Worm (Caenorhabditis elegans) whole organism, L4 larva: Measurements from ENCODE around the gene F46G10.1.
A peak's percentile ranks its signal among the peaks of the same experiment; 100 is the strongest.

Experiments
- F26F4.8 ChIP-seq: fragments of 200-800 bp; sonication (Bioruptor generic); conservative IDR thresholded peaks from 2 replicates; pipeline ENCODE4 v1.3.6; 2022; ENCODE audit warnings: missing genetic modification characterization, missing compliant biosample characterization
- F37D6.2 ChIP-seq: sonication (generic microtip); optimal IDR thresholded peaks from 2 replicates; lab custom pipeline; 2016; ENCODE audit warnings: mild to moderate bottlenecking, missing genetic modification characterization, missing compliant biosample characterization
- T20F7.1 ChIP-seq: fragments of 200-800 bp; sonication (Bioruptor generic); optimal IDR thresholded peaks from 2 replicates; lab custom pipeline; 2018; ENCODE audit warnings: mild to moderate bottlenecking, missing genetic modification characterization, missing compliant biosample characterization
- T26A8.4 ChIP-seq: fragments of 200-800 bp; sonication (Bioruptor generic); IDR thresholded peaks from 2 replicates; pipeline ENCODE4 v1.3.6; 2022; ENCODE audit warnings: missing genetic modification characterization, missing compliant biosample characterization
- Y75B8A.6 ChIP-seq: fragments of 200-800 bp; sonication (Bioruptor generic); IDR thresholded peaks from 2 replicates; pipeline ENCODE4 v1.3.6; 2022; ENCODE audit warnings: missing genetic modification reagents, missing genetic modification characterization, missing compliant biosample characterization
- aha-1 ChIP-seq: fragments of 150-350 bp; peaks from one replicate; lab custom pipeline; 2014; ENCODE audit warnings: missing biosample characterization, missing genetic modification characterization
- ama-1 ChIP-seq: fragments of 150-350 bp; optimal IDR thresholded peaks from 2 replicates; lab custom pipeline; 2014; ENCODE audit warnings: inconsistent platforms, mixed read lengths
- attf-4 ChIP-seq: sonication (generic microtip); optimal IDR thresholded peaks from 3 replicates; lab custom pipeline; 2017; ENCODE audit warnings: missing biosample characterization, missing genetic modification characterization
- ceh-20 ChIP-seq: fragments of 200-800 bp; sonication (Bioruptor generic); IDR thresholded peaks from 2 replicates; pipeline ENCODE4 v1.3.6; 2022; ENCODE audit warnings: missing genetic modification reagents, missing genetic modification characterization, missing compliant biosample characterization
- ceh-62 ChIP-seq: sonication (generic microtip); optimal IDR thresholded peaks from 2 replicates; lab custom pipeline; 2017; ENCODE audit warnings: missing biosample characterization, missing genetic modification characterization
- ces-1 ChIP-seq: fragments of 150-350 bp; sonication (generic microtip); optimal IDR thresholded peaks from 4 replicates; lab custom pipeline; 2014; ENCODE audit warnings: missing biosample characterization, missing genetic modification reagents, missing genetic modification characterization
- cey-2 ChIP-seq: sonication (generic microtip); optimal IDR thresholded peaks from 3 replicates; lab custom pipeline; 2017; ENCODE audit warnings: missing genetic modification characterization, mild to moderate bottlenecking, missing compliant biosample characterization, antibody characterized with exemption, borderline replicate concordance; ENCODE audit not compliant: insufficient read depth
- daf-16 ChIP-seq, 3 experiments: sonication (generic microtip); optimal IDR thresholded peaks; 2 replicates each; lab custom pipeline; 2016 to 2017; ENCODE audit warnings: missing genetic modification characterization in 3 of 3, missing genetic modification reagents in 3 of 3, mild to moderate bottlenecking in 2 of 3, missing compliant biosample characterization in 2 of 3, missing biosample characterization in 1 of 3, moderate library complexity in 1 of 3
- daf-19 ChIP-seq: fragments of 200-800 bp; sonication (Bioruptor generic); conservative IDR thresholded peaks from 2 replicates; pipeline ENCODE4 v1.3.6; 2022; ENCODE audit warnings: missing genetic modification characterization, missing compliant biosample characterization
- dmd-6 ChIP-seq: fragments of 200-800 bp; sonication (Bioruptor generic); IDR thresholded peaks from 2 replicates; pipeline ENCODE4 v1.3.6; 2022; ENCODE audit warnings: missing genetic modification reagents, missing genetic modification characterization, missing compliant biosample characterization
- dmd-8 ChIP-seq: fragments of 200-800 bp; sonication (Bioruptor generic); IDR thresholded peaks from 2 replicates; pipeline ENCODE4 v1.3.6; 2022; ENCODE audit warnings: missing genetic modification characterization, missing compliant biosample characterization
- dpl-1 ChIP-seq: fragments of 150-350 bp; optimal IDR thresholded peaks from 2 replicates; lab custom pipeline; 2014; ENCODE audit warnings: missing biosample characterization, missing genetic modification reagents, missing genetic modification characterization
- dve-1 ChIP-seq: sonication (generic microtip); optimal IDR thresholded peaks from 2 replicates; lab custom pipeline; 2017; ENCODE audit warnings: antibody characterized with exemption, mild to moderate bottlenecking, missing genetic modification characterization, missing compliant biosample characterization; ENCODE audit not compliant: insufficient read depth
- egl-27 ChIP-seq: sonication (generic microtip); optimal IDR thresholded peaks from 3 replicates; lab custom pipeline; 2017; ENCODE audit warnings: missing biosample characterization, missing genetic modification reagents, missing genetic modification characterization
- fkh-10 ChIP-seq: fragments of 150-350 bp; optimal IDR thresholded peaks from 2 replicates; lab custom pipeline; 2014; ENCODE audit warnings: missing biosample characterization, missing genetic modification reagents, missing genetic modification characterization
- gei-8 ChIP-seq: fragments of 200-800 bp; sonication (Bioruptor generic); optimal IDR thresholded peaks from 2 replicates; lab custom pipeline; 2018; ENCODE audit warnings: mild to moderate bottlenecking, missing genetic modification characterization, missing compliant biosample characterization
- hif-1 ChIP-seq, 2 experiments: sonication (generic microtip); optimal IDR thresholded peaks; 2 replicates each; lab custom pipeline; 2016 to 2017; ENCODE audit warnings: missing compliant biosample characterization in 2 of 2, missing genetic modification characterization in 2 of 2, missing genetic modification reagents in 2 of 2, missing genotype in 2 of 2, mild to moderate bottlenecking in 1 of 2
- hlh-30 ChIP-seq: sonication (generic microtip); optimal IDR thresholded peaks from 2 replicates; lab custom pipeline; 2017; ENCODE audit warnings: antibody characterized with exemption, mild to moderate bottlenecking, missing genetic modification characterization, missing compliant biosample characterization; ENCODE audit not compliant: insufficient read depth
- hmg-1.1 ChIP-seq: fragments of 200-800 bp; sonication (Bioruptor generic); IDR thresholded peaks from 2 replicates; pipeline ENCODE4 v1.3.6; 2022; ENCODE audit warnings: missing genetic modification reagents, missing genetic modification characterization, missing compliant biosample characterization
- lim-7 ChIP-seq: fragments of 200-800 bp; sonication (Bioruptor generic); IDR thresholded peaks from 2 replicates; pipeline ENCODE4 v1.3.6; 2022; ENCODE audit warnings: missing genetic modification characterization, missing compliant biosample characterization
- lin-1 ChIP-seq: fragments of 200-800 bp; sonication (Bioruptor generic); IDR thresholded peaks from 2 replicates; pipeline ENCODE4 v1.3.6; 2022; ENCODE audit warnings: missing genetic modification reagents, missing genetic modification characterization, missing compliant biosample characterization
- lin-15B ChIP-seq: fragments of 150-350 bp; sonication (generic microtip); optimal IDR thresholded peaks from 3 replicates; lab custom pipeline; 2014; ENCODE audit warnings: missing biosample characterization, missing genetic modification characterization
- lin-39 ChIP-seq: fragments of 150-350 bp; optimal IDR thresholded peaks from 2 replicates; lab custom pipeline; 2014; ENCODE audit warnings: missing biosample characterization, missing genetic modification reagents, missing genetic modification characterization
- mdl-1 ChIP-seq, 2 experiments: fragments of 150-350 bp in 1 of 2; sonication (generic microtip) in 1 of 2; optimal IDR thresholded peaks; 2 replicates each; lab custom pipeline; 2014 to 2017; ENCODE audit warnings: missing biosample characterization in 2 of 2, missing genetic modification characterization in 2 of 2
- mdt-29 ChIP-seq: fragments of 200-800 bp; sonication (Bioruptor generic); IDR thresholded peaks from 2 replicates; pipeline ENCODE4 v1.3.6; 2022; ENCODE audit warnings: missing genetic modification reagents, missing genetic modification characterization, missing compliant biosample characterization
- nhr-10 ChIP-seq: fragments of 150-350 bp; optimal IDR thresholded peaks from 2 replicates; lab custom pipeline; 2014; ENCODE audit warnings: missing biosample characterization, missing genetic modification characterization
- nhr-102 ChIP-seq: sonication (generic microtip); optimal IDR thresholded peaks from 2 replicates; lab custom pipeline; 2016; ENCODE audit warnings: mild to moderate bottlenecking, missing genetic modification characterization, moderate library complexity, missing compliant biosample characterization
- nhr-111 ChIP-seq: fragments of 200-800 bp; sonication (Bioruptor generic); optimal IDR thresholded peaks from 2 replicates; lab custom pipeline; 2018; ENCODE audit warnings: mild to moderate bottlenecking, missing genetic modification characterization, missing compliant biosample characterization
- nhr-25 ChIP-seq: sonication (generic microtip); optimal IDR thresholded peaks from 2 replicates; lab custom pipeline; 2017; ENCODE audit warnings: missing genetic modification characterization, mild to moderate bottlenecking, missing compliant biosample characterization, antibody characterized with exemption, moderate library complexity, borderline replicate concordance; ENCODE audit not compliant: insufficient read depth
- nhr-28 ChIP-seq: fragments of 150-350 bp; optimal IDR thresholded peaks from 2 replicates; lab custom pipeline; 2014; ENCODE audit warnings: missing biosample characterization, missing genetic modification characterization
- nhr-48 ChIP-seq: sonication (generic microtip); optimal IDR thresholded peaks from 2 replicates; lab custom pipeline; 2016; ENCODE audit warnings: mild to moderate bottlenecking, missing genetic modification characterization, missing compliant biosample characterization
- nhr-76 ChIP-seq: fragments of 150-350 bp; optimal IDR thresholded peaks from 2 replicates; lab custom pipeline; 2014; ENCODE audit warnings: missing biosample characterization, missing genetic modification characterization
- nhr-77 ChIP-seq: fragments of 150-350 bp; optimal IDR thresholded peaks from 2 replicates; lab custom pipeline; 2014; ENCODE audit warnings: missing biosample characterization, missing genetic modification characterization
- pha-4 ChIP-seq, 2 experiments: fragments of 150-350 bp in 1 of 2; fragments of 200-800 bp in 1 of 2; sonication (Bioruptor generic) in 1 of 2; IDR thresholded peaks in 1 of 2; optimal IDR thresholded peaks in 1 of 2; 2 replicates each; pipeline versions ENCODE4 v1.3.6 to Lab custom; 2014 to 2022; ENCODE audit warnings: missing genetic modification characterization in 2 of 2, missing genetic modification reagents in 2 of 2, missing biosample characterization in 1 of 2, missing compliant biosample characterization in 1 of 2
- set-16 ChIP-seq: fragments of 200-800 bp; sonication (Bioruptor generic); IDR thresholded peaks from 2 replicates; pipeline ENCODE4 v1.3.6; 2022; ENCODE audit warnings: missing genetic modification reagents, missing genetic modification characterization, missing compliant biosample characterization
- skn-1 ChIP-seq: fragments of 150-350 bp; optimal IDR thresholded peaks from 2 replicates; lab custom pipeline; 2014; ENCODE audit warnings: missing biosample characterization, missing genetic modification characterization
- unc-39 ChIP-seq: sonication (generic microtip); optimal IDR thresholded peaks from 2 replicates; lab custom pipeline; 2017; ENCODE audit warnings: missing biosample characterization, missing genetic modification characterization
- unc-62 ChIP-seq, 3 experiments: fragments of 150-350 bp in 1 of 3; sonication (generic microtip); optimal IDR thresholded peaks in 2 of 3; peaks in 1 of 3; 1 replicate in 1 of 3; 2 replicates in 2 of 3; lab custom pipeline; 2014 to 2017; ENCODE audit warnings: missing biosample characterization in 3 of 3, missing genetic modification characterization in 3 of 3, missing genetic modification reagents in 3 of 3, missing genotype in 1 of 3
- zag-1 ChIP-seq: fragments of 150-350 bp; optimal IDR thresholded peaks from 2 replicates; lab custom pipeline; 2014; ENCODE audit warnings: missing biosample characterization, missing genetic modification characterization
- zfp-2 ChIP-seq: sonication (generic microtip); optimal IDR thresholded peaks from 2 replicates; lab custom pipeline; 2016; ENCODE audit warnings: mild to moderate bottlenecking, missing genetic modification characterization, missing compliant biosample characterization
- zfp-3 ChIP-seq: fragments of 200-800 bp; sonication (Bioruptor generic); conservative IDR thresholded peaks from 2 replicates; pipeline ENCODE4 v1.3.6; 2022; ENCODE audit warnings: missing genetic modification reagents, missing genetic modification characterization, missing compliant biosample characterization

The F46G10.1 gene

DNA sequence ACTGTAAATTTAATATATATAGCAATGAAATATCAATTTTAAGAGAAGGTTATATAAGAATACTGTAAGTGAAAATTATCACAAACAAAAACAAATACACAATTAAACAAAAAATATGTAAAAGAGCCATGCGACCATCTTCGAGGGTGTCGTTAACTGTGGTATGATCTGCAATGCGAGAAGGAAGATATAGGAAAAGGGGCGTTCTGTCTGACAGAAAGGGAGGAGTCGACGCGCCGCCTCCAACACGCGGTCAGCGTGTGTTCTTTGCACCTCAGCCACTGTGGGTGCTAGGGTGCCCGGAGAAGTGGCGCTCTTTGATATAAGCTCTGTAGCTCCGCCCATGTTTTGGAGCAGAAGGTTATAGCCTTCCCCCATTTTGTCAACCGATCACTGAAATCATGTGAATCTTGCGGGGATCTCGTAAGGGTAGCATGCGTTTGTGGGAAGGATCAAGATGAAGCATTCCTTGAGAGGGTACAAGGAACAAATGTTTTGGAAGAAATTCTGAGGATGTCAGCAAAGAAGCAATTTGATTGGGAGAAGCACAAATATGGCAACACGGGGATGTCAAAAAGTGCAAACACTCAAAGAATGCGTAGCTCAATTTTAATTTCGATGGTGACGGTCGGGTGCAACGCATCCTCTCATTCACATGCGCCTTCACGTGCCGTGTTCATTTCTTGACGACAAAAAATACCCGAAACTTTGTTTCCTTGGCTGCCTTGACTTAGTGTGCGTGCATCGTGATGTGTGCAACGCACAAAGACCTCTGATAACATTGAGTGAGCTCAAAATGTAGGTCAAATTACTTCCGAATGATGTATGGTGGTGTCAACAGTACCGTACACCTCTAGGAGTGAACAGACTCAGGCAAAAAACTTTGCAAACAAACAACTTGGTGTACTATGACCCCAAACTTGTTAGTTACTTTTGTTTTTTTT is 39.5 kb upstream of the F46G10.1 start, which contains the start of gene mxl-3 (continued):
- 0 out of 2 replicates have a peak, but pooled peaks have one; percentile 29 for TF ChIP-seq ceh-20 (GFP tag; lab: Robert Waterston, UW)
- peak; percentile 84 for TF ChIP-seq nhr-48 (tag; lab: Kevin White, UChicago)
- no peak for TF ChIP-seq pha-4 (GFP tag; IDR thresholded peaks at IDR 0.05; lab: Robert Waterston, UW)
- no peak for TF ChIP-seq pha-4 (tag; optimal IDR thresholded peaks at IDR 0.05; lab: Kevin White, UChicago)
- no peak for TF ChIP-seq gei-8 (GFP tag; lab: Kevin White, UChicago)
- peak in 1 of 2 experiments; percentile 27 for TF ChIP-seq daf-16 (GFP tag; optimal IDR thresholded peaks at IDR 0.05; lab: Kevin White, UChicago)
- TF ChIP-seq daf-16 (tag; optimal IDR thresholded peaks at IDR 0.05; lab: Kevin White, UChicago) = peak; percentile 88
- TF ChIP-seq T26A8.4 (GFP tag; lab: Robert Waterston, UW) = no peak; the same call in 1 of the 2 replicates
- no peak for TF ChIP-seq zag-1 (tag; lab: Kevin White, UChicago)
- no peak for TF ChIP-seq nhr-76 (tag; lab: Kevin White, UChicago)
- TF ChIP-seq T20F7.1 = no peak
- TF ChIP-seq nhr-102 (tag; lab: Kevin White, UChicago) = no peak
- TF ChIP-seq nhr-10 (tag; lab: Kevin White, UChicago) = no peak
- no peak for TF ChIP-seq ceh-62 (tag; lab: Kevin White, UChicago)
- TF ChIP-seq egl-27 = no peak
- no peak for TF ChIP-seq lin-15B (tag; lab: Kevin White, UChicago)
- no peak for TF ChIP-seq daf-19 (GFP tag; lab: Robert Waterston, UW)
- TF ChIP-seq cey-2 (tag; lab: Kevin White, UChicago) = no peak
- peak; percentile 91 for TF ChIP-seq dmd-6 (GFP tag; lab: Robert Waterston, UW)
- peak; percentile 86 for TF ChIP-seq ama-1 (lab: Kevin White, UChicago)
- TF ChIP-seq mdl-1 (tag; optimal IDR thresholded peaks at IDR 0.05; lab: Kevin White, UChicago) = peak in 1 of 2 experiments; percentile 40
- peak in 1 of 2 experiments; percentile 66 for TF ChIP-seq hif-1 (tag; optimal IDR thresholded peaks at IDR 0.05; lab: Kevin White, UChicago)
- TF ChIP-seq nhr-25 (tag; lab: Kevin White, UChicago) = no peak
- TF ChIP-seq Y75B8A.6 (GFP tag; lab: Robert Waterston, UW) = no peak
- TF ChIP-seq mdt-29 (GFP tag; lab: Robert Waterston, UW) = peak; percentile 66
- TF ChIP-seq nhr-111 = no peak
- no peak for TF ChIP-seq dmd-8 (GFP tag; lab: Robert Waterston, UW)
- TF ChIP-seq unc-62 (GFP tag; optimal IDR thresholded peaks at IDR 0.05 in 1 of 2; lab: Kevin White, UChicago) = no peak
- TF ChIP-seq unc-62 (tag; optimal IDR thresholded peaks at IDR 0.05; lab: Kevin White, UChicago) = no peak
- TF ChIP-seq dpl-1 = no peak
- TF ChIP-seq F26F4.8 (GFP tag; lab: Robert Waterston, UW) = no peak
- peak; percentile 91 for TF ChIP-seq aha-1 (tag; lab: Kevin White, UChicago)
- TF ChIP-seq unc-39 (tag; lab: Kevin White, UChicago) = no peak
- TF ChIP-seq hlh-30 (tag; lab: Kevin White, UChicago) = peak; percentile 89
- TF ChIP-seq F37D6.2 (tag; lab: Kevin White, UChicago) = no peak
- no peak for TF ChIP-seq lin-39 (tag; lab: Kevin White, UChicago)
- TF ChIP-seq lim-7 (GFP tag; lab: Robert Waterston, UW) = no peak
- TF ChIP-seq hmg-1.1 (GFP tag; lab: Robert Waterston, UW) = peak; percentile 32; the same call in 1 of the 2 replicates
- TF ChIP-seq fkh-10 (GFP tag; lab: Kevin White, UChicago) = no peak
- peak; percentile 65 for TF ChIP-seq dve-1 (tag; lab: Kevin White, UChicago)
- TF ChIP-seq set-16 (GFP tag; lab: Robert Waterston, UW) = peak; percentile 66
- TF ChIP-seq zfp-2 = no peak
- TF ChIP-seq skn-1 (tag; lab: Kevin White, UChicago) = no peak
- TF ChIP-seq nhr-28 = peak; percentile 70
- TF ChIP-seq ces-1 (GFP tag; lab: Kevin White, UChicago) = no peak
- TF ChIP-seq attf-4 (tag; lab: Kevin White, UChicago) = no peak
- peak; percentile 42 for TF ChIP-seq nhr-77 (tag; lab: Kevin White, UChicago)
- TF ChIP-seq lin-1 (GFP tag; lab: Robert Waterston, UW) = 0 out of 2 replicates have a peak, but pooled peaks have one; percentile 19
- 0 out of 2 replicates have a peak, but pooled peaks have one; percentile 55 for TF ChIP-seq zfp-3 (GFP tag; lab: Robert Waterston, UW)
